Worm (Caenorhabditis elegans): Measurements from ENCODE around the gene T11F9.21.
A peak's percentile ranks its signal among the peaks of the same experiment; 100 is the strongest.

T11F9.21 gene

DNA sequence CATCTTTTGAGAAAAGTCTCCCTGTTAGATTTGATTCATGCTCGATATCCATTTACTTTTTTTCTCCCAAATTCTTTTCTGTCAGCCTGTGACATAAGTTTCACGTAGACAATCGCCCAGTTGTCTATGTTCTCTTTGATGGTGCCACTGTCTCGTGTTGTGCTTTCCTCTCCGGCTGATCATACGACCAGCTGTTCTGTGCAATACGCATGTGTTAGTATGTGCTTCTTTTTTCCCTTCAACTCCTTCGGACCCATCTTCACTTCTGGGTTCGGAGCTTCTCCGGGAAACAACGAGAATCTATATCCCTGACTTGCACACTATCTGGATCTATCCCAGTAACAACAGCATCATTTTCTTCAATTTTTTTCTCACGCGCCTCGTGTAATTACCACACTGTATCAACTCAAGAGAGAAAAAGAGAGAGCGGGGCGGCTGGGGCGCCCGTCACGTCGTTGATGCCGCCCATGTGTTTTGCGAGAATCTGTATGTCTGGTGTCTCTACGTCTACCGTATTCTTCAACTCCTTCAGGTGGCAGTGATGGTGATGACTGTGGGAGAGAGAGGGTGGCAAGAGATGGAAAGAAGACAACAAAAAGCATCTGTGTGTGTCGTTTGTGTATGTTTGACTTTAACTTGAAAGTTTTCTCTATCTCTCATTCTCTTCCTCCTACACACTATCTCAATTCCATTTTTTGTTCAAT is 39.4 kb downstream of the T11F9.21 start (continued):
- TF ChIP-seq unc-130 (GFP tag; optimal IDR thresholded peaks at IDR 0.05) (no peak), ceh-100 (GFP tag; IDR thresholded peaks at IDR 0.05) (no peak), tlf-1 (GFP tag; optimal IDR thresholded peaks at IDR 0.05) (peak; percentile 42), T07F8.4 (tag; optimal IDR thresholded peaks at IDR 0.05) (no peak), F10E7.11 (tag; optimal IDR thresholded peaks at IDR 0.05) (no peak), hmg-1.2 (GFP tag; IDR thresholded peaks at IDR 0.05) (peak; percentile 78), die-1 (tag; optimal IDR thresholded peaks at IDR 0.05) (peak; percentile 48), Y67H2A.10 (GFP tag; conservative IDR thresholded peaks at IDR 0.05) (0 out of 2 replicates have a peak, but pooled peaks have one; percentile 38), unc-62 (GFP tag; optimal IDR thresholded peaks at IDR 0.05) (peak; percentile 65), ztf-6 (GFP tag; IDR thresholded peaks at IDR 0.05) (peak; percentile 64; the same call in 1 of the 2 replicates), rpc-1 (optimal IDR thresholded peaks at IDR 0.05) (no peak), rpc-1 (tag; optimal IDR thresholded peaks at IDR 0.05) (no peak), ceh-27 (GFP tag; optimal IDR thresholded peaks at IDR 0.05) (peak; percentile 32), let-607 (tag; optimal IDR thresholded peaks at IDR 0.05) (peak in 1 of 2 experiments; percentile 64), F57A8.1 (GFP tag; optimal IDR thresholded peaks at IDR 0.05) (no peak), bed-2 (GFP tag; IDR thresholded peaks at IDR 0.05) (no peak), attf-5 (GFP tag; optimal IDR thresholded peaks at IDR 0.05) (peak; percentile 79), mcd-1 (GFP tag; IDR thresholded peaks at IDR 0.05) (no peak), rec-8 (tag; optimal IDR thresholded peaks at IDR 0.05) (no peak), attf-3 (GFP tag; conservative IDR thresholded peaks at IDR 0.05) (no peak), zfh-2 (GFP tag; conservative IDR thresholded peaks at IDR 0.05) (peak; percentile 79), ceh-58 (GFP tag; IDR thresholded peaks at IDR 0.05) (no peak)

DNA sequence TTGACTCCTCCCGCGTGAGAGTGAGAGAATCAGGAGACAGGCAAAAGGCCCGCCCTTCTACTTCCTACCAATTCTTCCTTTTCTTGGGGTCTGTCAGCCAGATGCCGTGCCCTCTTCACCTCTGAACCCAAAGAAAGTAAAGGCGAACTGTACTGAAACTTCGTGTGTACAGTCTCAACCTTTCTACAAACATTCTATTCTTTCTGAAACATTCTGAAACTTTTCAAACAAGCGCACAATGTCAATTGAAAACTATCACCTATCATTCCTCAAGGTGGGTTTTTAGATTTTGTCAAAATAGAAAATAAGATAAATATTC is 39.9 kb downstream of the T11F9.21 start:
- no peak for TF ChIP-seq madf-8 (GFP tag; conservative IDR thresholded peaks at IDR 0.05)
- no peak for TF ChIP-seq sea-2 (GFP tag; IDR thresholded peaks at IDR 0.05)
- no peak for TF ChIP-seq somi-1 (GFP tag; optimal IDR thresholded peaks at IDR 0.05)
- TF ChIP-seq aptf-3 (GFP tag; IDR thresholded peaks at IDR 0.05): no peak
- no peak for TF ChIP-seq nhr-120 (GFP tag; IDR thresholded peaks at IDR 0.05)
- TF ChIP-seq Y53G8AR.9 (GFP tag; conservative IDR thresholded peaks at IDR 0.05): 0 out of 2 replicates have a peak, but pooled peaks have one; percentile 2
- TF ChIP-seq hlh-26 (GFP tag; conservative IDR thresholded peaks at IDR 0.05): no peak
- no peak for TF ChIP-seq nfya-1 (tag; optimal IDR thresholded peaks at IDR 0.05; ENCODE audit: borderline replicate concordance, insufficient read depth)
- TF ChIP-seq atf-7 (tag; optimal IDR thresholded peaks at IDR 0.05): no peak
- TF ChIP-seq ceh-100 (GFP tag; IDR thresholded peaks at IDR 0.05): no peak
- TF ChIP-seq efl-1 (GFP tag; optimal IDR thresholded peaks at IDR 0.05): no peak
- peak; percentile 49 for TF ChIP-seq nhr-80 (tag; optimal IDR thresholded peaks at IDR 0.05)
- TF ChIP-seq madf-3 (GFP tag; IDR thresholded peaks at IDR 0.05): no peak
- TF ChIP-seq hsf-1 (GFP tag; IDR thresholded peaks at IDR 0.05): no peak
- TF ChIP-seq Y53F4B.3 (GFP tag; IDR thresholded peaks at IDR 0.05): no peak
- TF ChIP-seq F55B11.4 (tag; optimal IDR thresholded peaks at IDR 0.05; ENCODE audit: borderline replicate concordance, insufficient read depth): no peak
- no peak for TF ChIP-seq B0261.1 (tag; optimal IDR thresholded peaks at IDR 0.05)
- TF ChIP-seq attf-6 (GFP tag; IDR thresholded peaks at IDR 0.05): no peak
- no peak for TF ChIP-seq ceh-79 (tag; optimal IDR thresholded peaks at IDR 0.05)
- TF ChIP-seq tbx-9 (tag; optimal IDR thresholded peaks at IDR 0.05; ENCODE audit: borderline replicate concordance): no peak
- no peak for TF ChIP-seq let-607 (tag; optimal IDR thresholded peaks at IDR 0.05)
- TF ChIP-seq B0035.1 (tag; optimal IDR thresholded peaks at IDR 0.05): no peak
- no peak for TF ChIP-seq Y95B8A.8 (GFP tag; IDR thresholded peaks at IDR 0.05)
- TF ChIP-seq rpc-1 (optimal IDR thresholded peaks at IDR 0.05): no peak
- no peak for TF ChIP-seq rpc-1 (tag; optimal IDR thresholded peaks at IDR 0.05)
- TF ChIP-seq ztf-25 (GFP tag; IDR thresholded peaks at IDR 0.05): no peak
- TF ChIP-seq madf-10 (tag; optimal IDR thresholded peaks at IDR 0.05): no peak
- peak; percentile 23 for TF ChIP-seq attf-5 (GFP tag; optimal IDR thresholded peaks at IDR 0.05)
- TF ChIP-seq F23B12.7 (tag; optimal IDR thresholded peaks at IDR 0.05; ENCODE audit: insufficient read depth): no peak
- TF ChIP-seq fkh-3 (tag; optimal IDR thresholded peaks at IDR 0.05): no peak
